Worm (Caenorhabditis elegans) whole organism, early embryonic: Measurements from ENCODE around the gene der-2.

ENCODE experiments used
- B0310.2 ChIP-seq: sonication (generic microtip); optimal IDR thresholded peaks from 2 replicates; lab custom pipeline; 2016; ENCODE audit warnings: mild to moderate bottlenecking, missing genetic modification characterization, missing compliant biosample characterization
- F13C5.2 ChIP-seq: sonication (generic microtip); optimal IDR thresholded peaks from 2 replicates; lab custom pipeline; 2017; ENCODE audit warnings: mild to moderate bottlenecking, missing genetic modification characterization, inconsistent platforms, missing compliant biosample characterization
- aly-1 ChIP-seq: sonication (generic microtip); optimal IDR thresholded peaks from 2 replicates; lab custom pipeline; 2016; ENCODE audit warnings: missing genetic modification characterization, missing compliant biosample characterization
- ama-1 ChIP-seq: fragments of 150-350 bp; optimal IDR thresholded peaks from 2 replicates; lab custom pipeline; 2014
- ceh-13 ChIP-seq: fragments of 200-800 bp; sonication (Bioruptor generic); optimal IDR thresholded peaks from 2 replicates; lab custom pipeline; 2018; ENCODE audit warnings: mild to moderate bottlenecking, missing genetic modification characterization, missing compliant biosample characterization
- ceh-36 ChIP-seq: sonication (generic microtip); optimal IDR thresholded peaks from 2 replicates; lab custom pipeline; 2016; ENCODE audit warnings: missing genetic modification characterization, inconsistent platforms, missing compliant biosample characterization
- ets-7 ChIP-seq: sonication (generic microtip); optimal IDR thresholded peaks from 2 replicates; lab custom pipeline; 2016; ENCODE audit warnings: missing genotype, missing genetic modification characterization, missing compliant biosample characterization
- flt-1 ChIP-seq: fragments of 200-800 bp; sonication (Bioruptor generic); IDR thresholded peaks from 2 replicates; pipeline ENCODE4 v1.3.6; 2022; ENCODE audit warnings: missing genetic modification characterization, missing compliant biosample characterization
- hmbx-1 ChIP-seq: sonication (generic microtip); optimal IDR thresholded peaks from 2 replicates; lab custom pipeline; 2016; ENCODE audit warnings: mild to moderate bottlenecking, missing genetic modification characterization, missing compliant biosample characterization
- hmg-4 ChIP-seq: fragments of 200-800 bp; sonication (Bioruptor generic); optimal IDR thresholded peaks from 2 replicates; lab custom pipeline; 2018; ENCODE audit warnings: mild to moderate bottlenecking, missing genetic modification characterization, missing compliant biosample characterization
- hnd-1 ChIP-seq: sonication (generic microtip); optimal IDR thresholded peaks from 2 replicates; lab custom pipeline; 2016; ENCODE audit warnings: missing genetic modification characterization, missing compliant biosample characterization
- pes-1 ChIP-seq: fragments of 200-800 bp; sonication (Bioruptor generic); IDR thresholded peaks from 2 replicates; pipeline ENCODE4 v1.3.6; 2022; ENCODE audit warnings: missing genetic modification reagents, missing genetic modification characterization, missing compliant biosample characterization
- scrt-1 ChIP-seq: fragments of 200-800 bp; sonication (Bioruptor generic); IDR thresholded peaks from 2 replicates; pipeline ENCODE4 v1.3.6; 2022; ENCODE audit warnings: missing genetic modification characterization, missing compliant biosample characterization
- sea-1 ChIP-seq: fragments of 200-800 bp; sonication (Bioruptor generic); conservative IDR thresholded peaks from 2 replicates; pipeline ENCODE4 v1.3.6; 2022; ENCODE audit warnings: missing genetic modification characterization, missing compliant biosample characterization
- tbx-11 ChIP-seq: fragments of 200-800 bp; sonication (Bioruptor generic); IDR thresholded peaks from 2 replicates; pipeline ENCODE4 v1.3.6; 2022; ENCODE audit warnings: missing genetic modification characterization, missing compliant biosample characterization
- tbx-37 ChIP-seq: fragments of 200-800 bp; sonication (Bioruptor generic); conservative IDR thresholded peaks from 2 replicates; pipeline ENCODE4 v1.3.6; 2022; ENCODE audit warnings: missing genetic modification reagents, missing genetic modification characterization, missing compliant biosample characterization
- tra-4 ChIP-seq: sonication (generic microtip); optimal IDR thresholded peaks from 2 replicates; lab custom pipeline; 2017; ENCODE audit warnings: missing genetic modification characterization, missing compliant biosample characterization

der-2 gene

DNA sequence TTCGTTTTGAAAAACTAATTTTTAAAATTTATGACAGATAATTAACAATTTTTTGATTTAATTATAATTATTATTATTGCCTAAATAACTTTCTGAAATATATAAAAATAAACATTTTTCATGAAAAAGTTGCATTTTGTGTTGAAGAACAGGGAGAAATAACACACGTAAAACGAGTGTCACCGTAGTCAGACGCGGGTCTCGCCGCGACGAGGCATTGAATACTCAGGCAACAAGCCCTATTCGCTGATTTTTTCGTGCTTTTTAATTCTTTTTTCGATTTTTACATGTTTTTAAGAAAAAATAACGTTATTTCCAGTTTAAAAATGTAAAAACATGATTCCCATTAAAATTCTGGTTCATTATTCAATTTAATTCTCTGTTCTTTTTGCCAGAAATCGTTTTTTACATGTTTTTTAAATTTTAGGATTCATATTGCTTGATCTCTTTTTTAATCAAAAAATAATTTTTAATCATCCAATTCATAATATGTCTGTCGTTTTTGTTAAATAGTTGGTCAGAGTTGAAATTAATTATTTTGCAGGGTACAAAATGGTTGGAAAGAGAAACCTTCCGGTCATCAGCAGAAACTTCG lies 14.9 kb downstream of the der-2 start, which contains the start of gene rpl-6:
rpl-6 (plus strand) TSS at position 545 of the 595 bp plus-strand sequence.
- TF ChIP-seq F13C5.2 (tag; lab: Kevin White, UChicago) (peak; percentile 69), ets-7 (no peak)

- no peak for TF ChIP-seq pes-1
- no peak for TF ChIP-seq flt-1
- no peak for TF ChIP-seq hmg-4
- TF ChIP-seq scrt-1 (GFP tag; lab: Robert Waterston, UW): no peak
- no peak for TF ChIP-seq tbx-11 (GFP tag; lab: Robert Waterston, UW)
- TF ChIP-seq ceh-13 (GFP tag; lab: Kevin White, UChicago): no peak
- no peak for TF ChIP-seq tra-4 (tag; lab: Kevin White, UChicago)
Measured at ce11 chrIII:7203130-7203775, 19.7 kb downstream of the der-2 start.

DNA sequence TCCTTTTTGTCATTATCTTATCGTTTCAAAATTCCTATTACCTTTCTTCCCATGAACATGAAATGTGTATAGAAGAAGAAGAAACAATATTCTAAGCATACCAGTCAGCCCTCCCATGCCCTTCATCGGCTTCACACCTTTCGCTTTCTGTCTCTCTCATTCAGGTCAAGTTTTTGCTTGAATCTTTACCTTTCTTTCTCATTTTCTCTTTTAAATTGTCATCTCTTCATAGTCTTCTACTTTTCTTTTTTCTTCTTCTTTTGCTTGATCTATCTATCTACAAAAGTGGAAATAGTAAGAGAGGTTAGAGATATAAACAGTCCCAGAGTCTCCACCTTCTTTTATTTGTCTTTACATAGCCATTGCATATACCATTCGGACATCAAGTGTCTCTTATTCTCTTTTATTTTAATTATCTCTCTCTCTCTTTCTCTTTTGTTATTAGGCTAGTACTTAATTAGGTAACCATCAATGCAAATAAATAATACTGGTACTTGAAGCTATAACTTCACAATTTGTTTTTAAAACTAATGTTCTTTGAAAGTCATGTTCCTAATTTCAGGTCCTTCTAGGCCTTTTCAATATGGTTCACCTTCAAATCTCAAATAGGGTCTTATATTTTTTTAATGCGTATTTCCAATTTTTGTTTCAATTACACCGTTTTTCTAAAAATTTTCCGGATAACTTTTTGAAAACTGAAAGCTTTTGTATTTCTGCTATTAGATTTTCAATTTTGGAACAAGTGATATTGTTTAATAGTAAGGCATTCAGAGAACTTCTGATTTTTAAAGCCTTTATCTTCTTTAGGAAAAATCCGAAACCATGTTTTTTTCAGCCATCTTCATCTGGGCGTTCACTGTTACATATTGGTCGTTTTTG lies 21.3 kb downstream of the der-2 start, which contains the start of gene dpy-31:
dpy-31 (plus strand) TSS at position 829 of the 879 bp plus-strand sequence.
- TF ChIP-seq ets-7 (no peak), pes-1 (no peak), B0310.2 (tag; lab: Kevin White, UChicago) (no peak), scrt-1 (GFP tag; lab: Robert Waterston, UW) (no peak), ama-1 (lab: Kevin White, UChicago) (no peak), flt-1 (no peak), hmbx-1 (tag; lab: Kevin White, UChicago) (no peak), sea-1 (no peak), ceh-13 (GFP tag; lab: Kevin White, UChicago) (no peak)

ce11 chrIII:7199467-7199866 lies 23.5 kb downstream of the der-2 start:
- TF ChIP-seq hmg-4 (no peak), pes-1 (no peak), scrt-1 (GFP tag; lab: Robert Waterston, UW) (no peak), B0310.2 (tag; lab: Kevin White, UChicago) (no peak), F13C5.2 (tag; lab: Kevin White, UChicago) (no peak)

ce11 chrIII:7198838-7199237 lies 24.1 kb downstream of the der-2 start, which contains the start of gene pfd-5:
pfd-5 (minus strand) TSS chrIII:7198884.
- 0 out of 2 replicates have a peak, but pooled peaks have one; percentile 11 for TF ChIP-seq sea-1
- TF ChIP-seq ets-7: no peak
- TF ChIP-seq F13C5.2 (tag; lab: Kevin White, UChicago): peak; percentile 35
- TF ChIP-seq B0310.2 (tag; lab: Kevin White, UChicago): no peak
- no peak for TF ChIP-seq ama-1 (lab: Kevin White, UChicago)
- no peak for TF ChIP-seq ceh-13 (GFP tag; lab: Kevin White, UChicago)
- no peak for TF ChIP-seq ceh-36 (tag; lab: Kevin White, UChicago)
- no peak for TF ChIP-seq tra-4 (tag; lab: Kevin White, UChicago)
- TF ChIP-seq scrt-1 (GFP tag; lab: Robert Waterston, UW): no peak
- peak; percentile 95 for TF ChIP-seq tbx-37
- peak; percentile 0 for TF ChIP-seq hmbx-1 (tag; lab: Kevin White, UChicago)
- TF ChIP-seq pes-1: peak; percentile 77

- TF ChIP-seq hnd-1: no peak
- TF ChIP-seq sea-1: no peak
- TF ChIP-seq flt-1: no peak
- no peak for TF ChIP-seq tra-4 (tag; lab: Kevin White, UChicago)
- no peak for TF ChIP-seq aly-1 (tag; lab: Kevin White, UChicago)
Measured at ce11 chrIII:7197973-7198372, 25.0 kb downstream of the der-2 start, which contains the start of gene exos-9. exos-9 (minus strand) TSS chrIII:7198073.

- TF ChIP-seq scrt-1 (GFP tag; lab: Robert Waterston, UW) (no peak), B0310.2 (tag; lab: Kevin White, UChicago) (no peak), ama-1 (lab: Kevin White, UChicago) (no peak), ceh-36 (tag; lab: Kevin White, UChicago) (no peak), tbx-37 (no peak), hnd-1 (no peak), ceh-13 (GFP tag; lab: Kevin White, UChicago) (no peak), aly-1 (tag; lab: Kevin White, UChicago) (no peak), F13C5.2 (tag; lab: Kevin White, UChicago) (no peak), sea-1 (no peak)
Measured at ce11 chrIII:7195325-7195724, 27.6 kb downstream of the der-2 start, which contains the start of gene F37C12.18. F37C12.18 (minus strand) TSS chrIII:7195425.
